Worm (Caenorhabditis elegans): ENCODE data around the gene Y41G9A.17.

Gene Y41G9A.17

DNA sequence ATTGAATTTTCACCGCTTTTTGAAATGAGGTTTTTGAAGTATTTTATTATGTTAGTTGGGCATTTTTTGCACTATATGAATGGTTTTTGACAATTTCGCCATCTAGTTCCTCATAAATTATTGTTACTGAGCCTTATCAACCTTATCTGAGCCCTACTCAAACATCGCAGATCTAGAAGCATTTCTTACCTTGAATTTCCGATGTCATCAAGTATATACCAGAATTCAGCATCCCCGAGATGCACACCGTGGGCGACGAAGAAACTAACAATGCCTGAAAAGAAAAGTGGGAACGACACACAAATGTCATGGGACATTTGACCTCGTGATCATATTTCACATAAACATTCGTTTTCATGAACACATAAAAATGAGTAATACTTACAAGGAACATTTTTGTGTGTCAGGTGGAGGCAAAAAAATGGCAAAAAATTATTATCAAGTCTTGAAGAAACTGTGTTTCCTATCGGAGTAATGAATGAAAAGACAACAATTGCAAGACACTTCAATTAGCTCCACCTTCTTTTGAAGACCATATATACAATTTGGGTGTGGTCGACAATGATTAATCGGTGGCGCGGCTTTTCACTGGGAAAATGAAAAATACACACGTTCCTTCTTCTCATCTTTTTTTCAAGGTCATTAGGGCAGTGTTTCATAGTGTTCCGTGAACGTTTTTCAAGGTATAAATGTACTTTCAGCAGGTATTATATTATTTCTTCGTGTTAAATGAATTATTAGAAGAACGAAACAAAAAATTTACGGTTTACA, 27.1 kb downstream of the Y41G9A.17 start (continued):
- no peak for TF ChIP-seq madf-6 (GFP tag; IDR thresholded peaks at IDR 0.05)
- TF ChIP-seq K11D2.4 (GFP tag; IDR thresholded peaks at IDR 0.05): no peak
- no peak for TF ChIP-seq Y79H2A.3 (GFP tag; conservative IDR thresholded peaks at IDR 0.05)
- TF ChIP-seq F49E8.2 (tag; optimal IDR thresholded peaks at IDR 0.05; ENCODE audit: insufficient read depth): no peak
- no peak for TF ChIP-seq attf-6 (GFP tag; IDR thresholded peaks at IDR 0.05)
- no peak for TF ChIP-seq repo-1 (tag; optimal IDR thresholded peaks at IDR 0.05)
- TF ChIP-seq B0035.1 (tag; optimal IDR thresholded peaks at IDR 0.05): no peak
- TF ChIP-seq lin-40 (tag; optimal IDR thresholded peaks at IDR 0.05): peak; percentile 32
- TF ChIP-seq cebp-1 (GFP tag; IDR thresholded peaks at IDR 0.05): no peak
- peak; percentile 53 for TF ChIP-seq cebp-1 (tag; optimal IDR thresholded peaks at IDR 0.05)
- TF ChIP-seq nfya-2 (GFP tag; IDR thresholded peaks at IDR 0.05): no peak
- no peak for TF ChIP-seq xnd-1 (tag; optimal IDR thresholded peaks at IDR 0.05)
- TF ChIP-seq snpc-3.4 (tag; optimal IDR thresholded peaks at IDR 0.05): no peak
- TF ChIP-seq F10E7.11 (tag; optimal IDR thresholded peaks at IDR 0.05): no peak
- no peak for TF ChIP-seq Y67H2A.10 (GFP tag; conservative IDR thresholded peaks at IDR 0.05)
- TF ChIP-seq gei-17 (GFP tag; optimal IDR thresholded peaks at IDR 0.05): no peak
- TF ChIP-seq ama-1 (optimal IDR thresholded peaks at IDR 0.05): peak; percentile 49
- TF ChIP-seq ama-1 (GFP tag; optimal IDR thresholded peaks at IDR 0.05): no peak
- TF ChIP-seq Y95B8A.8 (GFP tag; IDR thresholded peaks at IDR 0.05): no peak
- peak; percentile 37 for TF ChIP-seq ZK185.1 (tag; optimal IDR thresholded peaks at IDR 0.05; ENCODE audit: poor library complexity, severe bottlenecking)
- no peak for TF ChIP-seq die-1 (tag; optimal IDR thresholded peaks at IDR 0.05)
- TF ChIP-seq snpc-1.3 (tag; optimal IDR thresholded peaks at IDR 0.05; ENCODE audit: insufficient read depth): no peak
- no peak; the same call in 1 of the 2 replicates for TF ChIP-seq lin-26 (GFP tag; IDR thresholded peaks at IDR 0.05)
- no peak for TF ChIP-seq zfh-2 (GFP tag; conservative IDR thresholded peaks at IDR 0.05)
- no peak for TF ChIP-seq K12H6.12 (tag; optimal IDR thresholded peaks at IDR 0.05)
- peak; percentile 40 for TF ChIP-seq ztf-26 (tag; optimal IDR thresholded peaks at IDR 0.05)
- no peak for TF ChIP-seq bed-2 (GFP tag; IDR thresholded peaks at IDR 0.05)
- TF ChIP-seq Y53F4B.3 (GFP tag; IDR thresholded peaks at IDR 0.05): no peak
- no peak for TF ChIP-seq hlh-26 (GFP tag; conservative IDR thresholded peaks at IDR 0.05)
- no peak for TF ChIP-seq ets-4 (GFP tag; optimal IDR thresholded peaks at IDR 0.05)
- no peak for TF ChIP-seq fkh-3 (tag; optimal IDR thresholded peaks at IDR 0.05)
- no peak for TF ChIP-seq aptf-2 (GFP tag; conservative IDR thresholded peaks at IDR 0.05)
- no peak for TF ChIP-seq B0336.3 (GFP tag; IDR thresholded peaks at IDR 0.05)
- TF ChIP-seq ztf-3 (GFP tag; optimal IDR thresholded peaks at IDR 0.05): no peak
- TF ChIP-seq ztf-28 (GFP tag; IDR thresholded peaks at IDR 0.05): no peak
- peak; percentile 12 for TF ChIP-seq ceh-27 (GFP tag; optimal IDR thresholded peaks at IDR 0.05)
- TF ChIP-seq egl-44 (GFP tag; IDR thresholded peaks at IDR 0.05): no peak
- no peak for TF ChIP-seq attf-3 (GFP tag; conservative IDR thresholded peaks at IDR 0.05)
- TF ChIP-seq snpc-1.1 (tag; optimal IDR thresholded peaks at IDR 0.05; ENCODE audit: insufficient read depth): no peak
- no peak for TF ChIP-seq egl-18 (GFP tag; IDR thresholded peaks at IDR 0.05)
- TF ChIP-seq F57C9.4 (tag; optimal IDR thresholded peaks at IDR 0.05): no peak
- TF ChIP-seq madf-10 (tag; optimal IDR thresholded peaks at IDR 0.05): peak; percentile 4
- no peak for TF ChIP-seq ztf-18 (tag; optimal IDR thresholded peaks at IDR 0.05)
- no peak for TF ChIP-seq hmg-20 (GFP tag; IDR thresholded peaks at IDR 0.05)
- peak; percentile 9; the same call in 1 of the 2 replicates for TF ChIP-seq pbrm-1 (GFP tag; IDR thresholded peaks at IDR 0.05)
- TF ChIP-seq nfyb-1 (GFP tag; IDR thresholded peaks at IDR 0.05): peak; percentile 57; the same call in 1 of the 2 replicates
- TF ChIP-seq ekl-4 (GFP tag; IDR thresholded peaks at IDR 0.05): peak; percentile 56
- TF ChIP-seq sptf-2 (GFP tag; optimal IDR thresholded peaks at IDR 0.05): no peak

All from whole organism, young adult.